Fruit fly (Drosophila melanogaster) whole organism, wandering third instar larva: Measurements from ENCODE around the gene HLH3B.

ENCODE experiments used
- Abd-B ChIP-seq: fragments of >200 bp; optimal IDR thresholded peaks from 2 replicates; lab custom pipeline; 2017; ENCODE audit warnings: missing biosample characterization, missing genetic modification characterization
- pan ChIP-seq: fragments of >200 bp; optimal IDR thresholded peaks from 2 replicates; lab custom pipeline; 2017
- psq ChIP-seq: fragments of 200-800 bp; sonication (Bioruptor generic); optimal IDR thresholded peaks from 3 replicates; lab custom pipeline; 2017; ENCODE audit warnings: missing biosample characterization, mild to moderate bottlenecking, missing genetic modification characterization, moderate library complexity

DNA sequence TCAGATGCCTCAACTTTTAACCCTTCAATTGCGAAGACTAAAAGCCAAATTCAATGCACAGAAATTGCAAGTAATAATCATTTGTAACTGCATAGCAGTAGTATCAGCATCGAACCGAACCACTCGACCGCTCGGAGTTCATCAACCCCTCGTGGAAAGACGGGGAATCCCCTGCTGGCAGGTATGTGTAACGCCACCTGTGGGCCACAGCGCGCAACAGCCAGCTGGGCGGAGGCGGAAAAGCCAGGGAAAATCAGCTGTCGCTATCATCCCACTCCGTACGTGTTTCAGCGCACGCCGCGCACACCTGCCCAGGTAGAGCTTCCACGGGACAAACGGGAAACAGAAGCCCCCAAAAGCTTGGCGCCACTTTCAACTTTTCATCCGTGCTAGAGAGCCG, 2.9 kb upstream of the HLH3B start:
- TF ChIP-seq psq (GFP tag; lab: Kevin White, UChicago) (no peak), pan (lab: Kevin White, UChicago) (no peak), Abd-B (no peak)
